Worm (Caenorhabditis elegans) whole organism, early embryonic: ENCODE data around the gene Y45F10C.2.
"Not testable (repeated sequence)": the region's sequence is repeated elsewhere in the genome, so short reads cannot be mapped to it uniquely, and the experiment has no call there.

Source experiments
- B0310.2 ChIP-seq: sonication (generic microtip); optimal IDR thresholded peaks from 2 replicates; lab custom pipeline; 2016; ENCODE audit warnings: mild to moderate bottlenecking, missing genetic modification characterization, missing compliant biosample characterization
- F13C5.2 ChIP-seq: sonication (generic microtip); optimal IDR thresholded peaks from 2 replicates; lab custom pipeline; 2017; ENCODE audit warnings: mild to moderate bottlenecking, missing genetic modification characterization, inconsistent platforms, missing compliant biosample characterization
- aly-1 ChIP-seq: sonication (generic microtip); optimal IDR thresholded peaks from 2 replicates; lab custom pipeline; 2016; ENCODE audit warnings: missing genetic modification characterization, missing compliant biosample characterization
- ama-1 ChIP-seq: fragments of 150-350 bp; optimal IDR thresholded peaks from 2 replicates; lab custom pipeline; 2014
- ceh-13 ChIP-seq: fragments of 200-800 bp; sonication (Bioruptor generic); optimal IDR thresholded peaks from 2 replicates; lab custom pipeline; 2018; ENCODE audit warnings: mild to moderate bottlenecking, missing genetic modification characterization, missing compliant biosample characterization
- ceh-36 ChIP-seq: sonication (generic microtip); optimal IDR thresholded peaks from 2 replicates; lab custom pipeline; 2016; ENCODE audit warnings: missing genetic modification characterization, inconsistent platforms, missing compliant biosample characterization
- ets-7 ChIP-seq: sonication (generic microtip); optimal IDR thresholded peaks from 2 replicates; lab custom pipeline; 2016; ENCODE audit warnings: missing genotype, missing genetic modification characterization, missing compliant biosample characterization
- flt-1 ChIP-seq: fragments of 200-800 bp; sonication (Bioruptor generic); IDR thresholded peaks from 2 replicates; pipeline ENCODE4 v1.3.6; 2022; ENCODE audit warnings: missing genetic modification characterization, missing compliant biosample characterization
- hmbx-1 ChIP-seq: sonication (generic microtip); optimal IDR thresholded peaks from 2 replicates; lab custom pipeline; 2016; ENCODE audit warnings: mild to moderate bottlenecking, missing genetic modification characterization, missing compliant biosample characterization
- hmg-4 ChIP-seq: fragments of 200-800 bp; sonication (Bioruptor generic); optimal IDR thresholded peaks from 2 replicates; lab custom pipeline; 2018; ENCODE audit warnings: mild to moderate bottlenecking, missing genetic modification characterization, missing compliant biosample characterization
- hnd-1 ChIP-seq: sonication (generic microtip); optimal IDR thresholded peaks from 2 replicates; lab custom pipeline; 2016; ENCODE audit warnings: missing genetic modification characterization, missing compliant biosample characterization
- pes-1 ChIP-seq: fragments of 200-800 bp; sonication (Bioruptor generic); IDR thresholded peaks from 2 replicates; pipeline ENCODE4 v1.3.6; 2022; ENCODE audit warnings: missing genetic modification reagents, missing genetic modification characterization, missing compliant biosample characterization
- scrt-1 ChIP-seq: fragments of 200-800 bp; sonication (Bioruptor generic); IDR thresholded peaks from 2 replicates; pipeline ENCODE4 v1.3.6; 2022; ENCODE audit warnings: missing genetic modification characterization, missing compliant biosample characterization
- sea-1 ChIP-seq: fragments of 200-800 bp; sonication (Bioruptor generic); conservative IDR thresholded peaks from 2 replicates; pipeline ENCODE4 v1.3.6; 2022; ENCODE audit warnings: missing genetic modification characterization, missing compliant biosample characterization
- tbx-11 ChIP-seq: fragments of 200-800 bp; sonication (Bioruptor generic); IDR thresholded peaks from 2 replicates; pipeline ENCODE4 v1.3.6; 2022; ENCODE audit warnings: missing genetic modification characterization, missing compliant biosample characterization
- tbx-37 ChIP-seq: fragments of 200-800 bp; sonication (Bioruptor generic); conservative IDR thresholded peaks from 2 replicates; pipeline ENCODE4 v1.3.6; 2022; ENCODE audit warnings: missing genetic modification reagents, missing genetic modification characterization, missing compliant biosample characterization
- tra-4 ChIP-seq: sonication (generic microtip); optimal IDR thresholded peaks from 2 replicates; lab custom pipeline; 2017; ENCODE audit warnings: missing genetic modification characterization, missing compliant biosample characterization

Y45F10C.2 gene

ce11 chrIV:13662570-13662969, at the start of gene Y45F10C.2:
Gene Y45F10C.2, minus strand, starts transcription at chrIV:13662670.
- TF ChIP-seq scrt-1; hmbx-1; pes-1 (GFP tag; lab: Robert Waterston, UW): not testable (repeated sequence)

- TF ChIP-seq ets-7 (tag; lab: Kevin White, UChicago) (no peak), hnd-1 (no peak), tra-4 (no peak), sea-1 (GFP tag; lab: Robert Waterston, UW) (no peak), tbx-11 (no peak), hmg-4 (GFP tag; lab: Kevin White, UChicago) (no peak), B0310.2 (tag; lab: Kevin White, UChicago) (no peak)
Measured at ce11 chrIV:13710367-13710766, 47.9 kb upstream of the Y45F10C.2 start.

ce11 chrIV:13709069-13709640, 46.7 kb upstream of the Y45F10C.2 start:
- TF ChIP-seq tra-4 (no peak), hnd-1 (no peak)

ce11 chrIV:13707894-13708293, 45.4 kb upstream of the Y45F10C.2 start:
- TF ChIP-seq hnd-1 (no peak), hmg-4 (GFP tag; lab: Kevin White, UChicago) (no peak), ceh-13 (GFP tag; lab: Kevin White, UChicago) (no peak), ets-7 (tag; lab: Kevin White, UChicago) (no peak), hmbx-1 (no peak), flt-1 (GFP tag; lab: Robert Waterston, UW) (no peak), scrt-1 (no peak), sea-1 (GFP tag; lab: Robert Waterston, UW) (no peak), tbx-11 (no peak), F13C5.2 (no peak), B0310.2 (tag; lab: Kevin White, UChicago) (no peak), ama-1 (lab: Kevin White, UChicago) (no peak), aly-1 (tag; lab: Kevin White, UChicago) (no peak), tbx-37 (GFP tag; lab: Robert Waterston, UW) (no peak), ceh-36 (tag; lab: Kevin White, UChicago) (no peak), tra-4 (no peak), pes-1 (GFP tag; lab: Robert Waterston, UW) (no peak)

ce11 chrIV:13703828-13704425, 41.5 kb upstream of the Y45F10C.2 start, which contains the start of gene tlp-1:
Gene tlp-1, minus strand, starts transcription at chrIV:13704082.
- peak; percentile 0 for TF ChIP-seq aly-1 (tag; lab: Kevin White, UChicago)
- no peak for TF ChIP-seq tra-4
- no peak for TF ChIP-seq hmbx-1
- peak; percentile 24; the same call in 1 of the 2 replicates for TF ChIP-seq tbx-11
- TF ChIP-seq ama-1 (lab: Kevin White, UChicago): no peak
- no peak for TF ChIP-seq B0310.2 (tag; lab: Kevin White, UChicago)
- no peak for TF ChIP-seq ceh-13 (GFP tag; lab: Kevin White, UChicago)
- TF ChIP-seq scrt-1: no peak
- peak; percentile 24 for TF ChIP-seq F13C5.2
- no peak for TF ChIP-seq pes-1 (GFP tag; lab: Robert Waterston, UW)
- TF ChIP-seq ceh-36 (tag; lab: Kevin White, UChicago): no peak
- TF ChIP-seq hnd-1: no peak
- no peak for TF ChIP-seq sea-1 (GFP tag; lab: Robert Waterston, UW)

- TF ChIP-seq ceh-36 (tag; lab: Kevin White, UChicago) (no peak), B0310.2 (tag; lab: Kevin White, UChicago) (no peak), tbx-11 (no peak), hmg-4 (GFP tag; lab: Kevin White, UChicago) (no peak), hmbx-1 (no peak), tbx-37 (GFP tag; lab: Robert Waterston, UW) (no peak), aly-1 (tag; lab: Kevin White, UChicago) (no peak), scrt-1 (no peak), sea-1 (GFP tag; lab: Robert Waterston, UW) (no peak), ama-1 (lab: Kevin White, UChicago) (no peak), pes-1 (GFP tag; lab: Robert Waterston, UW) (no peak), F13C5.2 (no peak), tra-4 (no peak), ceh-13 (GFP tag; lab: Kevin White, UChicago) (no peak), flt-1 (GFP tag; lab: Robert Waterston, UW) (no peak), hnd-1 (no peak), ets-7 (tag; lab: Kevin White, UChicago) (no peak)
Measured at ce11 chrIV:13702681-13703080, 40.2 kb upstream of the Y45F10C.2 start.

ce11 chrIV:13701472-13701871, 39.0 kb upstream of the Y45F10C.2 start:
- TF ChIP-seq aly-1 (tag; lab: Kevin White, UChicago): no peak
- no peak for TF ChIP-seq ama-1 (lab: Kevin White, UChicago)
- no peak for TF ChIP-seq sea-1 (GFP tag; lab: Robert Waterston, UW)
- TF ChIP-seq F13C5.2: no peak
- TF ChIP-seq scrt-1: no peak
- TF ChIP-seq ets-7 (tag; lab: Kevin White, UChicago): no peak

ce11 chrIV:13700847-13701246, 38.4 kb upstream of the Y45F10C.2 start:
- TF ChIP-seq hnd-1 (no peak), hmbx-1 (no peak), aly-1 (tag; lab: Kevin White, UChicago) (no peak), tbx-11 (no peak), ama-1 (lab: Kevin White, UChicago) (no peak), ceh-13 (GFP tag; lab: Kevin White, UChicago) (no peak), tbx-37 (GFP tag; lab: Robert Waterston, UW) (no peak), flt-1 (GFP tag; lab: Robert Waterston, UW) (no peak), scrt-1 (no peak), pes-1 (GFP tag; lab: Robert Waterston, UW) (no peak), sea-1 (GFP tag; lab: Robert Waterston, UW) (no peak), F13C5.2 (no peak), B0310.2 (tag; lab: Kevin White, UChicago) (no peak), hmg-4 (GFP tag; lab: Kevin White, UChicago) (no peak), tra-4 (no peak), ets-7 (tag; lab: Kevin White, UChicago) (no peak), ceh-36 (tag; lab: Kevin White, UChicago) (no peak)
